Fruit fly (Drosophila melanogaster) whole organism, embryonic: ENCODE data around the gene CG44040.

Experiments
- Antp ChIP-seq: fragments of 200-800 bp; sonication (Bioruptor generic); optimal IDR thresholded peaks from 3 replicates; lab custom pipeline; 2016; ENCODE audit warnings: missing biosample characterization, missing genetic modification characterization
- Atf-2 ChIP-seq: fragments of 200-800 bp; sonication (Bioruptor generic); optimal IDR thresholded peaks from 2 replicates; lab custom pipeline; 2016; ENCODE audit warnings: missing biosample characterization, missing genetic modification characterization
- Bteb2 ChIP-seq: fragments of 200-800 bp; sonication (Bioruptor generic); optimal IDR thresholded peaks from 2 replicates; lab custom pipeline; 2016; ENCODE audit warnings: missing biosample characterization, missing genetic modification characterization
- CG11504 ChIP-seq: fragments of 200-800 bp; sonication (Bioruptor generic); optimal IDR thresholded peaks from 3 replicates; lab custom pipeline; 2019; ENCODE audit warnings: missing biosample characterization, mild to moderate bottlenecking, missing genetic modification characterization, moderate library complexity
- CG13624 ChIP-seq: fragments of 200-800 bp; sonication (Bioruptor generic); optimal IDR thresholded peaks from 2 replicates; lab custom pipeline; 2016; ENCODE audit warnings: missing biosample characterization, missing genetic modification characterization
- CG14050 ChIP-seq: fragments of 200-800 bp; sonication (Bioruptor generic); IDR thresholded peaks from 3 replicates; pipeline ENCODE4 v1.3.6; 2022; ENCODE audit warnings: missing biosample characterization, missing genetic modification characterization
- CG14860 ChIP-seq: fragments of 200-800 bp; sonication (Bioruptor generic); IDR thresholded peaks from 3 replicates; pipeline ENCODE4 v1.3.6; 2022; ENCODE audit warnings: missing biosample characterization, missing genetic modification characterization; ENCODE audit not compliant: partially characterized antibody
- CG17328 ChIP-seq: fragments of 200-800 bp; sonication (Bioruptor generic); IDR thresholded peaks from 2 replicates; pipeline ENCODE4 v1.3.6; 2022; ENCODE audit warnings: missing biosample characterization, missing genetic modification characterization
- CG17568 ChIP-seq: fragments of 200-800 bp; sonication (Bioruptor generic); optimal IDR thresholded peaks from 2 replicates; lab custom pipeline; 2018; ENCODE audit warnings: missing biosample characterization, mild to moderate bottlenecking, missing genetic modification characterization, moderate library complexity
- CG18011 ChIP-seq: fragments of 200-800 bp; sonication (Bioruptor generic); optimal IDR thresholded peaks from 2 replicates; lab custom pipeline; 2017; ENCODE audit warnings: missing biosample characterization, missing genetic modification characterization, mild to moderate bottlenecking, moderate library complexity, missing genotype
- CG30020 ChIP-seq: fragments of 200-800 bp; optimal IDR thresholded peaks from 2 replicates; lab custom pipeline; 2019; ENCODE audit warnings: missing biosample characterization, mild to moderate bottlenecking, missing genetic modification characterization, moderate library complexity
- CG3281 ChIP-seq: fragments of 200-800 bp; sonication (Bioruptor generic); optimal IDR thresholded peaks from 3 replicates; lab custom pipeline; 2017; ENCODE audit warnings: missing biosample characterization, mild to moderate bottlenecking, missing genetic modification characterization
- CG34422 ChIP-seq: fragments of 200-800 bp; sonication (Bioruptor generic); IDR thresholded peaks from 3 replicates; pipeline ENCODE4 v1.3.6; 2022; ENCODE audit warnings: missing biosample characterization, missing genetic modification characterization
- CG3838 ChIP-seq: fragments of 200-800 bp; sonication (Bioruptor generic); optimal IDR thresholded peaks from 3 replicates; lab custom pipeline; 2016; ENCODE audit warnings: missing biosample characterization, missing genetic modification characterization
- CG4707 ChIP-seq: fragments of 200-800 bp; sonication (Bioruptor generic); optimal IDR thresholded peaks from 2 replicates; lab custom pipeline; 2018; ENCODE audit warnings: missing biosample characterization, mild to moderate bottlenecking, missing genetic modification characterization, moderate library complexity
- CG6765 ChIP-seq: fragments of 200-800 bp; sonication (Bioruptor generic); optimal IDR thresholded peaks from 3 replicates; lab custom pipeline; 2017; ENCODE audit warnings: missing biosample characterization, mild to moderate bottlenecking, missing genetic modification characterization
- CG7987 ChIP-seq: fragments of 200-800 bp; sonication (Bioruptor generic); optimal IDR thresholded peaks from 2 replicates; lab custom pipeline; 2018; ENCODE audit warnings: missing biosample characterization, mild to moderate bottlenecking, missing genetic modification characterization, moderate library complexity
- CG8765 ChIP-seq: fragments of 200-800 bp; sonication (Bioruptor generic); IDR thresholded peaks from 2 replicates; pipeline ENCODE4 v1.3.6; 2022; ENCODE audit warnings: missing biosample characterization, missing genetic modification characterization
- CG9817 ChIP-seq: fragments of 200-800 bp; sonication (Bioruptor generic); optimal IDR thresholded peaks from 2 replicates; lab custom pipeline; 2018; ENCODE audit warnings: missing biosample characterization, mild to moderate bottlenecking, missing genetic modification characterization, moderate library complexity
- CrebB ChIP-seq: fragments of 200-800 bp; sonication (Bioruptor generic); optimal IDR thresholded peaks from 3 replicates; lab custom pipeline; 2018; ENCODE audit warnings: missing biosample characterization, mild to moderate bottlenecking, missing genetic modification characterization
- H15 ChIP-seq: fragments of 200-800 bp; sonication (Bioruptor generic); IDR thresholded peaks from 3 replicates; pipeline ENCODE4 v1.3.6; 2022; ENCODE audit warnings: missing biosample characterization, missing genetic modification characterization
- HmgZ ChIP-seq: fragments of 200-800 bp; sonication (Bioruptor generic); optimal IDR thresholded peaks from 2 replicates; lab custom pipeline; 2018; ENCODE audit warnings: missing biosample characterization, mild to moderate bottlenecking, missing genetic modification characterization
- Lim3 ChIP-seq: fragments of 200-800 bp; sonication (Bioruptor generic); IDR thresholded peaks from 2 replicates; pipeline ENCODE4 v1.3.6; 2022; ENCODE audit warnings: missing biosample characterization, missing genetic modification characterization
- Myb ChIP-seq: fragments of 200-800 bp; sonication (Bioruptor generic); optimal IDR thresholded peaks from 2 replicates; lab custom pipeline; 2016; ENCODE audit warnings: missing biosample characterization, missing genetic modification characterization
- Ptx1 ChIP-seq: fragments of 200-800 bp; sonication (Bioruptor generic); IDR thresholded peaks from 2 replicates; pipeline ENCODE4 v1.3.6; 2022; ENCODE audit warnings: missing biosample characterization, missing genetic modification characterization
- TFAM ChIP-seq: fragments of 200-800 bp; sonication (Bioruptor generic); optimal IDR thresholded peaks from 2 replicates; lab custom pipeline; 2017; ENCODE audit warnings: missing biosample characterization, missing genetic modification characterization, inconsistent platforms
- Taf1 ChIP-seq: fragments of 200-800 bp; sonication (Bioruptor generic); IDR thresholded peaks from 2 replicates; pipeline ENCODE4 v1.3.6; 2022; ENCODE audit warnings: missing biosample characterization, missing genetic modification characterization
- YL-1 ChIP-seq: fragments of 200-800 bp; sonication (Bioruptor generic); optimal IDR thresholded peaks from 3 replicates; lab custom pipeline; 2017; ENCODE audit warnings: missing biosample characterization, mild to moderate bottlenecking, missing genetic modification characterization
- bcd ChIP-seq: fragments of 200-800 bp; sonication (Bioruptor generic); optimal IDR thresholded peaks from 2 replicates; lab custom pipeline; 2017; ENCODE audit warnings: missing biosample characterization, mild to moderate bottlenecking, missing genetic modification characterization
- bsh ChIP-seq, 2 experiments: fragments of 200-800 bp; sonication (Bioruptor generic); optimal IDR thresholded peaks; 2 replicates each; lab custom pipeline; 2017 to 2018; ENCODE audit warnings: mild to moderate bottlenecking in 2 of 2, missing biosample characterization in 2 of 2, missing genetic modification characterization in 2 of 2, moderate library complexity in 1 of 2
- chn ChIP-seq: fragments of 200-800 bp; sonication (Bioruptor generic); optimal IDR thresholded peaks from 2 replicates; lab custom pipeline; 2016; ENCODE audit warnings: missing biosample characterization, missing genetic modification characterization
- da ChIP-seq: fragments of 200-800 bp; sonication (Bioruptor generic); optimal IDR thresholded peaks from 2 replicates; lab custom pipeline; 2016; ENCODE audit warnings: missing biosample characterization, missing genetic modification characterization
- dysf ChIP-seq: fragments of 200-800 bp; sonication (Bioruptor generic); IDR thresholded peaks from 3 replicates; pipeline ENCODE4 v1.3.6; 2022; ENCODE audit warnings: missing biosample characterization, missing genetic modification characterization
- esg ChIP-seq: fragments of 200-800 bp; sonication (Bioruptor generic); conservative IDR thresholded peaks from 2 replicates; pipeline ENCODE4 v1.3.6; 2022; ENCODE audit warnings: missing biosample characterization, missing genetic modification characterization
- fu2 ChIP-seq: fragments of 200-800 bp; sonication (Bioruptor generic); optimal IDR thresholded peaks from 2 replicates; lab custom pipeline; 2016; ENCODE audit warnings: missing biosample characterization, missing genetic modification characterization
- hth ChIP-seq: fragments of >200 bp; optimal IDR thresholded peaks from 2 replicates; lab custom pipeline; 2017; ENCODE audit warnings: inconsistent platforms
- kay ChIP-seq: fragments of 200-800 bp; sonication (Bioruptor generic); optimal IDR thresholded peaks from 2 replicates; lab custom pipeline; 2016; ENCODE audit warnings: missing biosample characterization, missing genetic modification characterization
- kni ChIP-seq: fragments of 200-800 bp; sonication (Bioruptor generic); optimal IDR thresholded peaks from 3 replicates; lab custom pipeline; 2017; ENCODE audit warnings: mild to moderate bottlenecking, missing biosample characterization, missing genetic modification reagents, missing genetic modification characterization
- nau ChIP-seq: fragments of 200-800 bp; sonication (Bioruptor generic); optimal IDR thresholded peaks from 3 replicates; lab custom pipeline; 2017; ENCODE audit warnings: missing biosample characterization, mild to moderate bottlenecking, missing genetic modification characterization, missing genetic modification reagents
- nerfin-1 ChIP-seq: fragments of 200-800 bp; sonication (Bioruptor generic); optimal IDR thresholded peaks from 3 replicates; lab custom pipeline; 2019; ENCODE audit warnings: missing biosample characterization, mild to moderate bottlenecking, missing genetic modification characterization, moderate library complexity
- oc ChIP-seq: fragments of 200-800 bp; sonication (Bioruptor generic); optimal IDR thresholded peaks from 2 replicates; lab custom pipeline; 2018; ENCODE audit warnings: missing biosample characterization, mild to moderate bottlenecking, missing genetic modification characterization, moderate library complexity
- odd ChIP-seq: fragments of 200-800 bp; sonication (Bioruptor generic); optimal IDR thresholded peaks from 2 replicates; lab custom pipeline; 2017; ENCODE audit warnings: missing biosample characterization, mild to moderate bottlenecking, missing genetic modification characterization
- pb ChIP-seq: fragments of 200-800 bp; sonication (Bioruptor generic); optimal IDR thresholded peaks from 3 replicates; lab custom pipeline; 2016; ENCODE audit warnings: missing biosample characterization, missing genetic modification characterization
- psq ChIP-seq: fragments of 200-800 bp; sonication (Bioruptor generic); optimal IDR thresholded peaks from 2 replicates; lab custom pipeline; 2017; ENCODE audit warnings: missing biosample characterization, missing genetic modification characterization
- salm ChIP-seq: fragments of 200-800 bp; sonication (Bioruptor generic); optimal IDR thresholded peaks from 2 replicates; lab custom pipeline; 2018; ENCODE audit warnings: missing biosample characterization, mild to moderate bottlenecking, missing genetic modification characterization
- sisA ChIP-seq: fragments of 200-800 bp; sonication (Bioruptor generic); IDR thresholded peaks from 2 replicates; pipeline ENCODE4 v1.3.6; 2022; ENCODE audit warnings: missing biosample characterization, missing genetic modification characterization
- ssp ChIP-seq: fragments of 200-800 bp; sonication (Bioruptor generic); IDR thresholded peaks from 2 replicates; pipeline ENCODE4 v1.3.6; 2022; ENCODE audit warnings: missing biosample characterization, missing genetic modification characterization
- tna ChIP-seq: fragments of 200-800 bp; sonication (Bioruptor generic); IDR thresholded peaks from 2 replicates; pipeline ENCODE4 v1.3.6; 2022; ENCODE audit warnings: missing biosample characterization, missing genetic modification characterization; ENCODE audit not compliant: partially characterized antibody
- toy ChIP-seq: fragments of 200-800 bp; sonication (Bioruptor generic); IDR thresholded peaks from 2 replicates; pipeline ENCODE4 v1.3.6; 2022; ENCODE audit warnings: missing biosample characterization, missing genetic modification characterization
- z ChIP-seq: fragments of 200-800 bp; sonication (Bioruptor generic); IDR thresholded peaks from 3 replicates; pipeline ENCODE4 v1.3.6; 2022; ENCODE audit warnings: missing biosample characterization, missing genetic modification characterization
- zfh2 ChIP-seq: fragments of 200-800 bp; sonication (Bioruptor generic); optimal IDR thresholded peaks from 2 replicates; lab custom pipeline; 2016; ENCODE audit warnings: missing biosample characterization, missing genetic modification characterization

The CG44040 gene

DNA sequence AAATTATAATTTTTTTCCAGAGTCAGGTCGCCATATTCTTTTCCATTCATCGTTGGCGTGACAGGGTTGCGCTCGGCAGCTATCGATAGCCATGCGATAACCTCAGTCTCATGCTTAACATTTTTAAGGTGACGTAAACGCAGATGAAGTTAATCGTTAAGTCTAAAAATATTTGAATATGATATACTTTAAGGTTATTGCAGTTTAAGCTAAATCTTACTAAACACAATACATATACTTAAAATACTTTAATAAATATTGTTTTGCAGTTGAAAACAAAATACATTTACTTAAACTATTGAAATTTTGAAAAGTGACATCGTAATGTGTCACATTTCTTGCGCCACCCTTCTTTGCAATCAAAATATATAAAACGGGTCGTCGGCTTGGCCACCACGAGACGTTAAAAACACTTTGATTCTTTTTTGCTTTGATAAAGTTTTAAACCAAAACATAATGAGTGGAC lies 45.0 kb upstream of the CG44040 start, which contains the start of the genes Cp190 and CG4338 (continued):
- TF ChIP-seq psq, result peak; percentile 91
- TF ChIP-seq Taf1, result peak; percentile 91
- peak; percentile 92 for TF ChIP-seq zfh2 (GFP tag; lab: Kevin White, UChicago)
- peak; percentile 98 for TF ChIP-seq CG3281
- peak; percentile 93 for TF ChIP-seq CG3838
- peak; percentile 95 for TF ChIP-seq chn (GFP tag; lab: Kevin White, UChicago)
- peak; percentile 97 for TF ChIP-seq bcd (GFP tag; lab: Kevin White, UChicago)
- TF ChIP-seq H15 (GFP tag; lab: Robert Waterston, UW), result peak; percentile 87
- TF ChIP-seq CG9817 (tag; lab: Kevin White, UChicago), result peak; percentile 99
- TF ChIP-seq CG30020, result peak; percentile 93
- TF ChIP-seq bsh (GFP tag; optimal IDR thresholded peaks at IDR 0.05; lab: Kevin White, UChicago), result peak; percentile 87 to 98
- peak; percentile 97 for TF ChIP-seq CG11504
- peak; percentile 96 for TF ChIP-seq CG6765 (GFP tag; lab: Kevin White, UChicago)
- TF ChIP-seq ssp (GFP tag; lab: Robert Waterston, UW), result peak; percentile 91
- peak; percentile 79 for TF ChIP-seq Myb (GFP tag; lab: Kevin White, UChicago)
- TF ChIP-seq nau (GFP tag; lab: Kevin White, UChicago), result no peak
- peak; percentile 97 for TF ChIP-seq YL-1 (GFP tag; lab: Kevin White, UChicago)
- peak; percentile 96 for TF ChIP-seq CG34422 (GFP tag; lab: Robert Waterston, UW)
- peak; percentile 98 for TF ChIP-seq esg (GFP tag; lab: Robert Waterston, UW)
- TF ChIP-seq toy (GFP tag; lab: Robert Waterston, UW), result peak; percentile 89
- TF ChIP-seq kni, result peak; percentile 97
- TF ChIP-seq sisA (GFP tag; lab: Robert Waterston, UW), result peak; percentile 96
- TF ChIP-seq kay, result peak; percentile 95
- TF ChIP-seq CG4707 (GFP tag; lab: Kevin White, UChicago), result peak; percentile 92
- peak; percentile 87 for TF ChIP-seq CG7987 (GFP tag; lab: Kevin White, UChicago)
- peak; percentile 99 for TF ChIP-seq HmgZ (tag; lab: Kevin White, UChicago)
- peak; percentile 49 for TF ChIP-seq tna
- peak; percentile 98 for TF ChIP-seq nerfin-1 (tag; lab: Kevin White, UChicago)
- peak; percentile 98 for TF ChIP-seq CrebB (tag; lab: Kevin White, UChicago)
- peak; percentile 85 for TF ChIP-seq fu2 (GFP tag; lab: Kevin White, UChicago)
- peak; percentile 91 for TF ChIP-seq CG13624 (GFP tag; lab: Kevin White, UChicago)
- TF ChIP-seq oc (tag; lab: Kevin White, UChicago), result peak; percentile 98
- TF ChIP-seq hth, result no peak
- peak; percentile 88 for TF ChIP-seq CG18011 (GFP tag; lab: Kevin White, UChicago)
- peak; percentile 94 for TF ChIP-seq CG17568 (GFP tag; lab: Kevin White, UChicago)
- TF ChIP-seq Lim3, result peak; percentile 85
- peak; percentile 91 for TF ChIP-seq Atf-2 (GFP tag; lab: Kevin White, UChicago)
- peak; percentile 98 for TF ChIP-seq dysf (GFP tag; lab: Robert Waterston, UW)
- peak; percentile 64; the same call in 1 of the 3 replicates for TF ChIP-seq z (GFP tag; lab: Robert Waterston, UW)
- TF ChIP-seq CG14860 (GFP tag; lab: Robert Waterston, UW), result peak; percentile 61
- peak; percentile 98 for TF ChIP-seq salm
- peak; percentile 81 for TF ChIP-seq Antp
- TF ChIP-seq CG17328 (GFP tag; lab: Robert Waterston, UW), result peak; percentile 96
- peak; percentile 72 for TF ChIP-seq pb (GFP tag; lab: Kevin White, UChicago)
- peak; percentile 91 for TF ChIP-seq CG14050 (GFP tag; lab: Robert Waterston, UW)
- TF ChIP-seq odd (GFP tag; lab: Kevin White, UChicago), result peak; percentile 97
- peak; percentile 98 for TF ChIP-seq Ptx1 (GFP tag; lab: Robert Waterston, UW)
- TF ChIP-seq TFAM (GFP tag; lab: Kevin White, UChicago), result peak; percentile 86
- peak; percentile 93 for TF ChIP-seq Bteb2 (GFP tag; lab: Kevin White, UChicago)
- peak; percentile 73 for TF ChIP-seq da (GFP tag; lab: Kevin White, UChicago)
- TF ChIP-seq CG8765, result peak; percentile 89
